Fruit fly (Drosophila melanogaster): ENCODE data around the gene Trf2.

The Trf2 gene

DNA sequence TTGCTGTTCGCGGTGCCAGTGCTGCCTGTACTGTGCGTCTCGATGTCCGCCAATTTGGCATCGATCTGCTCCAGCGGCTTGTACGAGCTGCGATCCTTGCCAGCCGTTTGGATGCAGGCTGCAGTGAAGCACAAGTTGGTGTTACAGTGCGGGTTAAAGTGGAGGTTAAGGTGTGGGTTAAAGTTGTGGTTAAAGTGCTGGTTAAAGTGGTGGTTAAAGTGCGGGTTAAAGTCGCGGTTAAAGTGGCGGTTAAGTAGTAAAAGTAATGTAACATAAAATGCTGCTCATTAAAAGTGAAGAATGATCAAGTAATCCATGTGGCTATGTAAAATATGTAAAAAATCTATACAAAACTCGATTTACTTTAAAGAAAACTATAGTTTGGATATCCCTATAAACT lies 43.1 kb downstream of the Trf2 start (continued):
- no peak for TF ChIP-seq Elba2 (GFP tag; optimal IDR thresholded peaks at IDR 0.05)
- TF ChIP-seq zf30C (GFP tag; optimal IDR thresholded peaks at IDR 0.05): no peak
- TF ChIP-seq Rfx (GFP tag; IDR thresholded peaks at IDR 0.05): no peak
- TF ChIP-seq Hand (GFP tag; optimal IDR thresholded peaks at IDR 0.05): no peak
- TF ChIP-seq nom (GFP tag; optimal IDR thresholded peaks at IDR 0.05): no peak
- TF ChIP-seq Max (GFP tag; optimal IDR thresholded peaks at IDR 0.05): no peak
- no peak for TF ChIP-seq PHDP (tag; optimal IDR thresholded peaks at IDR 0.05)
- TF ChIP-seq unc-4 (GFP tag; IDR thresholded peaks at IDR 0.05; ENCODE audit: partially characterized antibody): peak; percentile 77
- TF ChIP-seq sisA (GFP tag; IDR thresholded peaks at IDR 0.05): no peak
- peak; percentile 92 for TF ChIP-seq Dll (GFP tag; IDR thresholded peaks at IDR 0.05; ENCODE audit: partially characterized antibody)
- peak; percentile 100 for TF ChIP-seq chinmo (GFP tag; IDR thresholded peaks at IDR 0.05; ENCODE audit: partially characterized antibody)
- no peak for TF ChIP-seq NC2β (GFP tag; optimal IDR thresholded peaks at IDR 0.05)
- peak; percentile 99; the same call in 2 of the 3 replicates for TF ChIP-seq Opbp (GFP tag; IDR thresholded peaks at IDR 0.05; ENCODE audit: partially characterized antibody)
- peak; percentile 100 for TF ChIP-seq zen2 (GFP tag; IDR thresholded peaks at IDR 0.05; ENCODE audit: partially characterized antibody)
- TF ChIP-seq Oli (tag; optimal IDR thresholded peaks at IDR 0.05): no peak
- TF ChIP-seq CG3838 (GFP tag; optimal IDR thresholded peaks at IDR 0.05): no peak
- no peak for TF ChIP-seq tio (GFP tag; optimal IDR thresholded peaks at IDR 0.05)
- TF ChIP-seq gfzf (GFP tag; optimal IDR thresholded peaks at IDR 0.05): no peak
- no peak for TF ChIP-seq CG10321 (GFP tag; IDR thresholded peaks at IDR 0.05)
- no peak for TF ChIP-seq pzg (GFP tag; optimal IDR thresholded peaks at IDR 0.05)
- no peak for TF ChIP-seq run (tag; optimal IDR thresholded peaks at IDR 0.05)
- no peak for TF ChIP-seq CG15269 (tag; optimal IDR thresholded peaks at IDR 0.05)
- no peak for TF ChIP-seq fd102C (GFP tag; optimal IDR thresholded peaks at IDR 0.05)
- no peak for TF ChIP-seq Sin3A (optimal IDR thresholded peaks at IDR 0.05)
- TF ChIP-seq scrt (GFP tag; optimal IDR thresholded peaks at IDR 0.05): no peak
- TF ChIP-seq ac (GFP tag; optimal IDR thresholded peaks at IDR 0.05): no peak
- TF ChIP-seq Ptx1 (GFP tag; IDR thresholded peaks at IDR 0.05): no peak
- TF ChIP-seq CG10979 (tag; optimal IDR thresholded peaks at IDR 0.05): no peak
- TF ChIP-seq Bgb (GFP tag; IDR thresholded peaks at IDR 0.05; ENCODE audit: partially characterized antibody): peak; percentile 95
- TF ChIP-seq CHES-1-like (GFP tag; optimal IDR thresholded peaks at IDR 0.05): no peak
- TF ChIP-seq CkIIα-i1 (GFP tag; IDR thresholded peaks at IDR 0.05): no peak
- no peak for TF ChIP-seq CG2712 (tag; optimal IDR thresholded peaks at IDR 0.05)
- no peak for TF ChIP-seq stc (GFP tag; IDR thresholded peaks at IDR 0.05)
- no peak for TF ChIP-seq peb (GFP tag; IDR thresholded peaks at IDR 0.05)
- TF ChIP-seq gcm (GFP tag; optimal IDR thresholded peaks at IDR 0.05): no peak
- TF ChIP-seq D19B (GFP tag; optimal IDR thresholded peaks at IDR 0.05): no peak
- TF ChIP-seq Myb (GFP tag; optimal IDR thresholded peaks at IDR 0.05): no peak
- no peak for TF ChIP-seq Nf-YA (GFP tag; IDR thresholded peaks at IDR 0.05)
- no peak for TF ChIP-seq disco-r (GFP tag; optimal IDR thresholded peaks at IDR 0.05)
- TF ChIP-seq Spps (tag; optimal IDR thresholded peaks at IDR 0.05): no peak
- TF ChIP-seq CG4282 (GFP tag; optimal IDR thresholded peaks at IDR 0.05): no peak
- no peak for TF ChIP-seq eve (GFP tag; optimal IDR thresholded peaks at IDR 0.05)
- TF ChIP-seq abd-A (tag; optimal IDR thresholded peaks at IDR 0.05): no peak
- no peak for TF ChIP-seq CG1024 (GFP tag; IDR thresholded peaks at IDR 0.05)
- peak; percentile 81 for TF ChIP-seq amos (GFP tag; IDR thresholded peaks at IDR 0.05; ENCODE audit: partially characterized antibody)
- TF ChIP-seq CG2202 (tag; optimal IDR thresholded peaks at IDR 0.05): no peak
- no peak for TF ChIP-seq CG9876 (GFP tag; optimal IDR thresholded peaks at IDR 0.05)
- no peak for TF ChIP-seq CG34376 (GFP tag; optimal IDR thresholded peaks at IDR 0.05)
- TF ChIP-seq vnd (GFP tag; IDR thresholded peaks at IDR 0.05; ENCODE audit: partially characterized antibody): peak; percentile 99
- TF ChIP-seq CG17829 (tag; optimal IDR thresholded peaks at IDR 0.05): no peak
- peak; percentile 82; the same call in 1 of the 2 replicates for TF ChIP-seq inv (GFP tag; IDR thresholded peaks at IDR 0.05; ENCODE audit: partially characterized antibody)

Measured in whole organism, embryonic.